Fruit fly (Drosophila melanogaster): Measurements from ENCODE around the gene ND-PDSW.

ND-PDSW gene

DNA sequence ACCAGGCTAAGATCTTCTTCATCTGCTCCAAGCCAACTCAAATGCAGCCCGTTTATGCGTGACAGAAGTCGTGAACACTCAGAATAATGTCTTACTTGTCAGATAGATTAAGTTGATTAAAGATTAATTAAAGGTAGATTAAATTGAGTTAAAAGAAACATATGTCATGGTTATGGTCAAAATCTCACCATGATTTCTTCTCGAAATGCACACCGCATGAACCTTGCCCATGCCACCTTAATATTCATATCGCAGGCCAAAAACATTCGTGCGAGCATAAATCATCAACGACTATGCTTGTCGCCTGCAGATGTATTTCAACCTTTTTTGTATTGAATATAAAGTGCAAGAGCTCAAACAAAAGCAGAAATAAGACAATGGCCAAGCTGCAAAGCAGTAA, 28.9 kb upstream of the ND-PDSW start (continued):
- TF ChIP-seq Jra (GFP tag; optimal IDR thresholded peaks at IDR 0.05), result peak; percentile 61
- no peak for TF ChIP-seq Abd-B (GFP tag; optimal IDR thresholded peaks at IDR 0.05)
- peak; percentile 36 for TF ChIP-seq CG32264 (GFP tag; optimal IDR thresholded peaks at IDR 0.05)
- peak; percentile 79 for TF ChIP-seq psq (GFP tag; optimal IDR thresholded peaks at IDR 0.05)
- peak; percentile 87 for TF ChIP-seq HLH106 (tag; optimal IDR thresholded peaks at IDR 0.05)
- TF ChIP-seq dmrt93B (GFP tag; optimal IDR thresholded peaks at IDR 0.05), result peak; percentile 54

DNA sequence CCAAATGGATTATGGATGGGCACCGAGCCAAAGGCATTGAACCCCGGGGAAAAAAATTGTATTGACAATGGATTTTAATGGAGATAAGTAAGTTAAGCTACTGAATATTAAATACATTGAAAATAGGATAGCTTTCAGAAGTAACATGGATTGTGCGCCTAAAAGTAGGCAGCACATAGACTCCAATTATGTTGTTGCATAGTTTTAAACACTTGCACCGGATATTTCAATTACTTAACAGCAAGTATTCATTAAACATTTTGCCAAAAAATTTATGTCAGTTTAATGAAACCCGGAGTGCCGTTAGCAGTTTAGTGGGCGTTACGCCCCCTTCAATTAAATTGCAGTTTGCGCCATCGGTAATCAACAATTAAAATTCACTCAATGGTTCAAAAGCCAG, 27.9 kb upstream of the ND-PDSW start:
- TF ChIP-seq Dif (GFP tag; optimal IDR thresholded peaks at IDR 0.05; ENCODE audit: partially characterized antibody), result no peak

DNA sequence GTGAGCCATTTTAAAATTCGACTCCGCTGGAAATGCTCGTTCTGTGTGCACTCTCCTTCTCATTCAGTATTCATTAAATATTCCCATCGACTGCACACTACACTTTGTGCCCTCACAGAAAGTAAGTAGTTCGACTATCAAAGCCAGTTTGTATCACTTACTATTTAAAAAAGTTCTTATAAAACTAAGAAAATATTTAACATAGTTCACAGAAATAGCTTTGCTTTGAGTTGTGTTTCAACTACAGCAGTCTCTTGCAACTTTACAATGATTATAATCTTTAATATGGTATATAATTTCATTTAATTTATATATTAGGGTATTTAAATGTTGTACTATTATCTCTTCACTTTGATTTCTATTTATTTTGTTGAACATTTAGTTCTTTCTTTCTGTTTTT, 26.5 kb upstream of the ND-PDSW start:
- TF ChIP-seq OdsH (GFP tag; optimal IDR thresholded peaks at IDR 0.05) (no peak), usp (GFP tag; optimal IDR thresholded peaks at IDR 0.05) (no peak), Abd-B (GFP tag; optimal IDR thresholded peaks at IDR 0.05) (no peak), Myc (optimal IDR thresholded peaks at IDR 0.05) (no peak)

DNA sequence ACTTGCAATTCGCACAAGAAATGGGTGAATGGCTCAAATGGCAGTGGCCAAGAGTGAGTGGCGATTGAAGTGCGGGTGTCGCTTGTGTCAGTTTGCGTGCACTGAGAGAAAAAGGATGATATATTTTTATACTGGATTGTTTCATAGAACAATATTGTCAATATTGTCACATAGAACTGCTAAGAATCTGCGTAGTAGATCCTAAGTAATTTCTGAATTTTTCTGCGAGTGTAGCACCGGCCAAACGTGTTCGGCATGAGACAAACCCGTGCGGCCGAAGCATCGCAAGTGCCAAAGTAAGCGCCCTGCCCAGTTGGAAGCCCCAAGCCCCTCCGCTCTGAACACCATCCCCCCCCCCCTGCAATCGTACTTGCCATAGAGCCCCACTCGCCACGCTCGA, 25.6 kb upstream of the ND-PDSW start:
- no peak for TF ChIP-seq rgr (GFP tag; optimal IDR thresholded peaks at IDR 0.05)
- TF ChIP-seq usp (GFP tag; optimal IDR thresholded peaks at IDR 0.05), result no peak
- no peak for TF ChIP-seq dl (GFP tag; optimal IDR thresholded peaks at IDR 0.05; ENCODE audit: insufficient read depth in 1 of 2, partially characterized antibody in 2 of 2)
- TF ChIP-seq Dfd (GFP tag; optimal IDR thresholded peaks at IDR 0.05), result no peak
- peak; percentile 23 for TF ChIP-seq Sp1 (GFP tag; optimal IDR thresholded peaks at IDR 0.05)
- TF ChIP-seq brk (GFP tag; optimal IDR thresholded peaks at IDR 0.05), result no peak
- no peak for TF ChIP-seq N (GFP tag; optimal IDR thresholded peaks at IDR 0.05)
- TF ChIP-seq woc (GFP tag; optimal IDR thresholded peaks at IDR 0.05), result no peak
- no peak for TF ChIP-seq lola (GFP tag; optimal IDR thresholded peaks at IDR 0.05)
- TF ChIP-seq CG9705 (GFP tag; optimal IDR thresholded peaks at IDR 0.05), result no peak
- TF ChIP-seq psq (GFP tag; optimal IDR thresholded peaks at IDR 0.05), result peak; percentile 23
- TF ChIP-seq fru (GFP tag; optimal IDR thresholded peaks at IDR 0.05), result no peak
- TF ChIP-seq Dif (GFP tag; optimal IDR thresholded peaks at IDR 0.05; ENCODE audit: partially characterized antibody), result no peak
- TF ChIP-seq dmrt93B (GFP tag; optimal IDR thresholded peaks at IDR 0.05), result peak; percentile 19
- peak; percentile 46 for TF ChIP-seq br (GFP tag; optimal IDR thresholded peaks at IDR 0.05)
- peak; percentile 62 for TF ChIP-seq OdsH (GFP tag; optimal IDR thresholded peaks at IDR 0.05)
- TF ChIP-seq Abd-B (GFP tag; optimal IDR thresholded peaks at IDR 0.05), result no peak
- peak; percentile 40 for TF ChIP-seq HLH106 (tag; optimal IDR thresholded peaks at IDR 0.05)
- TF ChIP-seq Hr78 (GFP tag; optimal IDR thresholded peaks at IDR 0.05), result no peak
- TF ChIP-seq h (GFP tag; optimal IDR thresholded peaks at IDR 0.05), result no peak
- no peak for TF ChIP-seq dsf (GFP tag; optimal IDR thresholded peaks at IDR 0.05; ENCODE audit: borderline replicate concordance)
- TF ChIP-seq Hnf4 (GFP tag; optimal IDR thresholded peaks at IDR 0.05), result peak; percentile 47
- TF ChIP-seq Hr83 (GFP tag; optimal IDR thresholded peaks at IDR 0.05; ENCODE audit: poor library complexity, severe bottlenecking), result no peak
- no peak for TF ChIP-seq sv (GFP tag; optimal IDR thresholded peaks at IDR 0.05)
- no peak for TF ChIP-seq jim (GFP tag; optimal IDR thresholded peaks at IDR 0.05)
- TF ChIP-seq tai (GFP tag; optimal IDR thresholded peaks at IDR 0.05), result no peak
- TF ChIP-seq Mio (GFP tag; optimal IDR thresholded peaks at IDR 0.05), result no peak

DNA sequence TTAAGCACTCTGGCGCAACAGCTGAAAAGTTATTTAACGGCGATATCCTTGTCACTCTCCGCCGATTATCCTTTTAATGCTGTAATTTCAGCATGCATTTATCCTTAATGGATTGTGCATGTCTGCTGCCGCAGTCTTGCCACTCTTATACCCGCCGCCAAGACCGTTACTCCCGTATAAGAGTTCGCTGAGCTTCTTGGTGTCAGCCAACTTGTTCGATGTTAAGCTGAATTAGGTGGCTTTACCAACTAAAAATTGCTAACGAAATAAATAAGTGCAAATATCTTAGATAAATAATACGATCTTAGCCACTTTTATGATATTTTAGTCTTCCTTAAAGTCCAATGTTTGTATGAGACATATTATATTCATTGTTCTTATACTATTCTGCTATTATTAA, 24.8 kb upstream of the ND-PDSW start:
- TF ChIP-seq woc (GFP tag; optimal IDR thresholded peaks at IDR 0.05) (no peak), fru (GFP tag; optimal IDR thresholded peaks at IDR 0.05) (no peak), brk (GFP tag; optimal IDR thresholded peaks at IDR 0.05) (no peak), Hr83 (GFP tag; optimal IDR thresholded peaks at IDR 0.05; ENCODE audit: poor library complexity, severe bottlenecking) (no peak), lola (GFP tag; optimal IDR thresholded peaks at IDR 0.05) (no peak), Myc (optimal IDR thresholded peaks at IDR 0.05) (no peak), OdsH (GFP tag; optimal IDR thresholded peaks at IDR 0.05) (no peak), dsf (GFP tag; optimal IDR thresholded peaks at IDR 0.05; ENCODE audit: borderline replicate concordance) (no peak), Hnf4 (GFP tag; optimal IDR thresholded peaks at IDR 0.05) (no peak), jim (GFP tag; optimal IDR thresholded peaks at IDR 0.05) (no peak), psq (GFP tag; optimal IDR thresholded peaks at IDR 0.05) (no peak), CG9705 (GFP tag; optimal IDR thresholded peaks at IDR 0.05) (no peak), dmrt93B (GFP tag; optimal IDR thresholded peaks at IDR 0.05) (no peak), dl (GFP tag; optimal IDR thresholded peaks at IDR 0.05; ENCODE audit: insufficient read depth in 1 of 2, partially characterized antibody in 2 of 2) (no peak), ey (GFP tag; optimal IDR thresholded peaks at IDR 0.05) (no peak)
